Fruit fly (Drosophila melanogaster) whole organism, embryonic: ENCODE results near the gene insv.
A peak's percentile ranks its signal among the peaks of the same experiment; 100 is the strongest.

ENCODE experiments used
- ATbp ChIP-seq: fragments of 200-800 bp; sonication (Bioruptor generic); optimal IDR thresholded peaks from 2 replicates; lab custom pipeline; 2017; ENCODE audit warnings: missing biosample characterization, mild to moderate bottlenecking, missing genetic modification characterization, missing genetic modification reagents
- Atf6 ChIP-seq: fragments of 200-800 bp; sonication (Bioruptor generic); IDR thresholded peaks from 2 replicates; pipeline ENCODE4 v1.3.6; 2022; ENCODE audit warnings: missing biosample characterization, missing genetic modification characterization
- CG11456 ChIP-seq: fragments of 200-800 bp; sonication (Bioruptor generic); IDR thresholded peaks from 3 replicates; pipeline ENCODE4 v1.3.6; 2022; ENCODE audit warnings: missing biosample characterization, missing genetic modification characterization
- CG11723 ChIP-seq: fragments of 200-800 bp; sonication (Bioruptor generic); optimal IDR thresholded peaks from 2 replicates; lab custom pipeline; 2017; ENCODE audit warnings: missing biosample characterization, mild to moderate bottlenecking, missing genetic modification characterization
- CG12219 ChIP-seq: fragments of 200-800 bp; sonication (Bioruptor generic); optimal IDR thresholded peaks from 3 replicates; lab custom pipeline; 2018; ENCODE audit warnings: missing biosample characterization, mild to moderate bottlenecking, missing genetic modification characterization
- CG1233 ChIP-seq: fragments of 200-800 bp; sonication (Bioruptor generic); optimal IDR thresholded peaks from 4 replicates; lab custom pipeline; 2018; ENCODE audit warnings: missing biosample characterization, mild to moderate bottlenecking, missing genetic modification characterization
- CG12942 ChIP-seq: fragments of 200-800 bp; sonication (Bioruptor generic); optimal IDR thresholded peaks from 3 replicates; lab custom pipeline; 2016; ENCODE audit warnings: missing biosample characterization, missing genetic modification characterization
- CG15514 ChIP-seq: fragments of 200-800 bp; sonication (Bioruptor generic); optimal IDR thresholded peaks from 3 replicates; lab custom pipeline; 2017; ENCODE audit warnings: missing biosample characterization, missing genetic modification characterization, mild to moderate bottlenecking, moderate library complexity, missing genetic modification reagents
- CG17328 ChIP-seq: fragments of 200-800 bp; sonication (Bioruptor generic); IDR thresholded peaks from 2 replicates; pipeline ENCODE4 v1.3.6; 2022; ENCODE audit warnings: missing biosample characterization, missing genetic modification characterization
- CG17359 ChIP-seq: fragments of 200-800 bp; sonication (Bioruptor generic); optimal IDR thresholded peaks from 3 replicates; lab custom pipeline; 2018; ENCODE audit warnings: missing biosample characterization, mild to moderate bottlenecking, missing genetic modification characterization, moderate library complexity
- CG18476 ChIP-seq: fragments of 200-800 bp; sonication (Bioruptor generic); optimal IDR thresholded peaks from 2 replicates; lab custom pipeline; 2016; ENCODE audit warnings: missing biosample characterization, mild to moderate bottlenecking, missing genetic modification characterization
- CG2120 ChIP-seq: fragments of 200-800 bp; sonication (Bioruptor generic); optimal IDR thresholded peaks from 3 replicates; lab custom pipeline; 2016; ENCODE audit warnings: missing biosample characterization, missing genetic modification characterization
- CG2678 ChIP-seq: fragments of 200-800 bp; sonication (Bioruptor generic); optimal IDR thresholded peaks from 3 replicates; lab custom pipeline; 2019; ENCODE audit warnings: missing biosample characterization, mild to moderate bottlenecking, missing genetic modification characterization, moderate library complexity
- CG31441 ChIP-seq: fragments of 200-800 bp; sonication (Bioruptor generic); IDR thresholded peaks from 2 replicates; pipeline ENCODE4 v1.3.6; 2022; ENCODE audit warnings: missing biosample characterization, missing genetic modification characterization
- CG32772 ChIP-seq: fragments of 200-800 bp; sonication (Bioruptor generic); IDR thresholded peaks from 2 replicates; pipeline ENCODE4 v1.3.6; 2022; ENCODE audit warnings: missing biosample characterization, missing genetic modification characterization
- CG34422 ChIP-seq: fragments of 200-800 bp; sonication (Bioruptor generic); IDR thresholded peaks from 3 replicates; pipeline ENCODE4 v1.3.6; 2022; ENCODE audit warnings: missing biosample characterization, missing genetic modification characterization
- CG4282 ChIP-seq: fragments of 200-800 bp; sonication (Bioruptor generic); optimal IDR thresholded peaks from 2 replicates; lab custom pipeline; 2016; ENCODE audit warnings: missing biosample characterization, missing genetic modification characterization
- CG6689 ChIP-seq: fragments of 200-800 bp; sonication (Bioruptor generic); IDR thresholded peaks from 2 replicates; pipeline ENCODE4 v1.3.6; 2022; ENCODE audit warnings: missing biosample characterization, missing genetic modification characterization
- CG7357 ChIP-seq: fragments of 200-800 bp; sonication (Bioruptor generic); IDR thresholded peaks from 3 replicates; pipeline ENCODE4 v1.3.6; 2022; ENCODE audit warnings: missing biosample characterization, missing genetic modification characterization
- CG7839 ChIP-seq: fragments of 200-800 bp; sonication (Bioruptor generic); optimal IDR thresholded peaks from 3 replicates; lab custom pipeline; 2018; ENCODE audit warnings: missing biosample characterization, mild to moderate bottlenecking, missing genetic modification characterization, moderate library complexity
- CG8388 ChIP-seq: fragments of 200-800 bp; sonication (Bioruptor generic); optimal IDR thresholded peaks from 2 replicates; lab custom pipeline; 2019; ENCODE audit warnings: missing biosample characterization, mild to moderate bottlenecking, missing genetic modification characterization, moderate library complexity
- CG8924 ChIP-seq: fragments of 200-800 bp; optimal IDR thresholded peaks from 3 replicates; lab custom pipeline; 2019; ENCODE audit warnings: missing biosample characterization, mild to moderate bottlenecking, missing genetic modification characterization, moderate library complexity
- CoRest ChIP-seq: fragments of 200-800 bp; sonication (Bioruptor generic); optimal IDR thresholded peaks from 3 replicates; lab custom pipeline; 2018; ENCODE audit warnings: missing biosample characterization, mild to moderate bottlenecking, missing genetic modification characterization, moderate library complexity
- HLH3B ChIP-seq: fragments of 200-800 bp; sonication (Bioruptor generic); IDR thresholded peaks from 2 replicates; pipeline ENCODE4 v1.3.6; 2022; ENCODE audit warnings: missing biosample characterization, missing genetic modification characterization
- Hmr ChIP-seq: fragments of 200-800 bp; sonication (Bioruptor generic); optimal IDR thresholded peaks from 3 replicates; lab custom pipeline; 2017; ENCODE audit warnings: mild to moderate bottlenecking, missing biosample characterization, missing genetic modification reagents, missing genetic modification characterization
- Myb ChIP-seq: fragments of 200-800 bp; sonication (Bioruptor generic); optimal IDR thresholded peaks from 2 replicates; lab custom pipeline; 2016; ENCODE audit warnings: missing biosample characterization, missing genetic modification characterization
- NK7.1 ChIP-seq: fragments of 200-800 bp; sonication (Bioruptor generic); optimal IDR thresholded peaks from 3 replicates; lab custom pipeline; 2016; ENCODE audit warnings: missing biosample characterization, missing genetic modification characterization
- Pdp1 ChIP-seq, 2 experiments: fragments of 200-800 bp; sonication (Bioruptor generic); optimal IDR thresholded peaks; 3 replicates each; lab custom pipeline; 2016; ENCODE audit warnings: missing biosample characterization in 2 of 2, missing genetic modification characterization in 2 of 2, mild to moderate bottlenecking in 1 of 2, moderate library complexity in 1 of 2
- Ravus ChIP-seq: fragments of 200-800 bp; sonication (Bioruptor generic); IDR thresholded peaks from 2 replicates; pipeline ENCODE4 v1.3.6; 2022; ENCODE audit warnings: missing biosample characterization, missing genetic modification characterization
- TFAM ChIP-seq: fragments of 200-800 bp; sonication (Bioruptor generic); optimal IDR thresholded peaks from 2 replicates; lab custom pipeline; 2017; ENCODE audit warnings: missing biosample characterization, missing genetic modification characterization, inconsistent platforms
- Taf1 ChIP-seq: fragments of 200-800 bp; sonication (Bioruptor generic); IDR thresholded peaks from 2 replicates; pipeline ENCODE4 v1.3.6; 2022; ENCODE audit warnings: missing biosample characterization, missing genetic modification characterization
- Vsx1 ChIP-seq: fragments of 200-800 bp; sonication (Bioruptor generic); optimal IDR thresholded peaks from 2 replicates; lab custom pipeline; 2017; ENCODE audit warnings: missing biosample characterization, mild to moderate bottlenecking, missing genetic modification characterization, missing genetic modification reagents
- abd-A ChIP-seq: fragments of 200-800 bp; sonication (Bioruptor generic); optimal IDR thresholded peaks from 3 replicates; lab custom pipeline; 2019; ENCODE audit warnings: missing biosample characterization, mild to moderate bottlenecking, missing genetic modification characterization, moderate library complexity
- aop ChIP-seq: fragments of 200-800 bp; sonication (Bioruptor generic); IDR thresholded peaks from 2 replicates; pipeline ENCODE4 v1.3.6; 2022; ENCODE audit warnings: missing biosample characterization, missing genetic modification characterization
- caup ChIP-seq: fragments of 200-800 bp; sonication (Bioruptor generic); optimal IDR thresholded peaks from 3 replicates; lab custom pipeline; 2017; ENCODE audit warnings: missing biosample characterization, mild to moderate bottlenecking, missing genetic modification characterization, moderate library complexity; ENCODE audit not compliant: severe bottlenecking
- dmrt99B ChIP-seq: fragments of 200-800 bp; sonication (Bioruptor generic); optimal IDR thresholded peaks from 2 replicates; lab custom pipeline; 2018; ENCODE audit warnings: missing biosample characterization, mild to moderate bottlenecking, missing genetic modification characterization, moderate library complexity
- dysf ChIP-seq: fragments of 200-800 bp; sonication (Bioruptor generic); IDR thresholded peaks from 3 replicates; pipeline ENCODE4 v1.3.6; 2022; ENCODE audit warnings: missing biosample characterization, missing genetic modification characterization
- eve ChIP-seq, 2 experiments: fragments of >200 bp; optimal IDR thresholded peaks; 2 replicates each; lab custom pipeline; 2017; ENCODE audit warnings: missing biosample characterization in 2 of 2, missing genetic modification characterization in 2 of 2
- gem ChIP-seq: fragments of 200-800 bp; sonication (Bioruptor generic); optimal IDR thresholded peaks from 2 replicates; lab custom pipeline; 2019; ENCODE audit warnings: missing biosample characterization, mild to moderate bottlenecking, missing genetic modification characterization, moderate library complexity
- jigr1 ChIP-seq: fragments of 200-800 bp; sonication (Bioruptor generic); IDR thresholded peaks from 3 replicates; pipeline ENCODE4 v1.3.6; 2022; ENCODE audit warnings: missing biosample characterization, missing genetic modification characterization
- lab ChIP-seq: fragments of 200-800 bp; sonication (Bioruptor generic); optimal IDR thresholded peaks from 3 replicates; lab custom pipeline; 2017; ENCODE audit warnings: missing biosample characterization, missing genetic modification characterization, mild to moderate bottlenecking, moderate library complexity, missing genetic modification reagents
- mam ChIP-seq: fragments of 200-800 bp; sonication (Bioruptor generic); optimal IDR thresholded peaks from 3 replicates; lab custom pipeline; 2016; ENCODE audit warnings: missing biosample characterization, missing genetic modification characterization
- prd ChIP-seq, 3 experiments: fragments of >200 bp in 2 of 3; fragments of 200-800 bp in 1 of 3; sonication (Bioruptor generic) in 1 of 3; optimal IDR thresholded peaks in 2 of 3; IDR thresholded peaks in 1 of 3; 2 replicates in 2 of 3; 3 replicates in 1 of 3; pipeline versions ENCODE4 v1.3.6 to Lab custom; 2017 to 2022; ENCODE audit warnings: missing biosample characterization in 1 of 3, missing genetic modification characterization in 1 of 3
- ranshi ChIP-seq: fragments of 200-800 bp; sonication (Bioruptor generic); IDR thresholded peaks from 2 replicates; pipeline ENCODE4 v1.3.6; 2022; ENCODE audit warnings: missing biosample characterization, missing genetic modification characterization
- rib ChIP-seq: fragments of 200-800 bp; sonication (Bioruptor generic); IDR thresholded peaks from 2 replicates; pipeline ENCODE4 v1.3.6; 2022; ENCODE audit warnings: missing biosample characterization, missing genetic modification characterization
- row ChIP-seq: fragments of 200-800 bp; sonication (Bioruptor generic); IDR thresholded peaks from 3 replicates; pipeline ENCODE4 v1.3.6; 2022; ENCODE audit warnings: missing biosample characterization, missing genetic modification characterization
- sens ChIP-seq: fragments of 200-800 bp; sonication (Bioruptor generic); peaks from one replicate; lab custom pipeline; 2016; ENCODE audit warnings: missing biosample characterization, missing genetic modification characterization
- sisA ChIP-seq: fragments of 200-800 bp; sonication (Bioruptor generic); IDR thresholded peaks from 2 replicates; pipeline ENCODE4 v1.3.6; 2022; ENCODE audit warnings: missing biosample characterization, missing genetic modification characterization
- tap ChIP-seq: fragments of 200-800 bp; optimal IDR thresholded peaks from 3 replicates; lab custom pipeline; 2019; ENCODE audit warnings: missing biosample characterization, mild to moderate bottlenecking, missing genetic modification characterization, moderate library complexity
- tin ChIP-seq: fragments of 200-800 bp; sonication (Bioruptor generic); optimal IDR thresholded peaks from 3 replicates; lab custom pipeline; 2016; ENCODE audit warnings: missing biosample characterization, missing genetic modification characterization

The insv gene

DNA sequence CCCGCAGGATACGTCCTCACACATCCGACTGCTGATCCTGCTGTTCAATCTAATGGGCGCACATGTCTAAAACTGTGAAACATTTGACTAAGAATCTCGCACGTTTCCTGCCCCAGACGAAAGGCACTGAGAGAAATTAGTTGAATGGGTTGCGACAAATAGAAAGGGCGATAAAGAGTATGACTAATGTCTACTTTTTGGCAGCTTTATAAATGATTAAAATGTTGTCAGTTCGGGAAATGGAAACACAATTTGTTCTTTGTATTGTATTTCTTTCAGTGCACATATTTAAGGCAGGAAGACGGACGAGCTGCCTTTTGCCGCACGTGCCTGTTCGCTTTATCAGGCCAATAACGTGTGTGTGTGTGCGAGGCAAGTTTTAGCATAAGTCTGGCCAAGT lies 48.7 kb downstream of the insv start (continued):
- peak; percentile 40; the same call in 1 of the 3 replicates for TF ChIP-seq row
- no peak for TF ChIP-seq tap (tag; lab: Kevin White, UChicago)
- peak; percentile 52 for TF ChIP-seq CG2678 (tag; lab: Kevin White, UChicago)
- 0 out of 3 replicates have a peak, but pooled peaks have one; percentile 23 for TF ChIP-seq CG7357 (GFP tag; lab: Robert Waterston, UW)
- 0 out of 3 replicates have a peak, but pooled peaks have one; percentile 46 for TF ChIP-seq dysf (GFP tag; lab: Robert Waterston, UW)
- 0 out of 2 replicates have a peak, but pooled peaks have one; percentile 15 for TF ChIP-seq CG31441 (GFP tag; lab: Robert Waterston, UW)
- TF ChIP-seq CG12219 (GFP tag; lab: Kevin White, UChicago) = no peak
- TF ChIP-seq CG12942 (GFP tag; lab: Kevin White, UChicago) = no peak
- TF ChIP-seq CG11456 (GFP tag; lab: Robert Waterston, UW) = peak; percentile 40; the same call in 1 of the 3 replicates
- peak; percentile 6 for TF ChIP-seq mam (GFP tag; lab: Kevin White, UChicago)
- peak; percentile 59 for TF ChIP-seq lab (GFP tag; lab: Kevin White, UChicago)
- peak; percentile 8 for TF ChIP-seq CoRest (tag; lab: Kevin White, UChicago)
- peak; percentile 52 for TF ChIP-seq CG7839 (tag; lab: Kevin White, UChicago)
- peak; percentile 19 for TF ChIP-seq Hmr (GFP tag; lab: Kevin White, UChicago)
- TF ChIP-seq sens (GFP tag; lab: Kevin White, UChicago) = peak; percentile 82
- no peak for TF ChIP-seq CG34422 (GFP tag; lab: Robert Waterston, UW)
- no peak for TF ChIP-seq CG32772
- TF ChIP-seq CG17359 = no peak
- no peak for TF ChIP-seq jigr1
- TF ChIP-seq CG8924 (tag; lab: Kevin White, UChicago) = peak; percentile 2
- TF ChIP-seq Myb (GFP tag; lab: Kevin White, UChicago) = no peak
- TF ChIP-seq ranshi (GFP tag; lab: Robert Waterston, UW) = 0 out of 2 replicates have a peak, but pooled peaks have one; percentile 14
- no peak for TF ChIP-seq Ravus (GFP tag; lab: Robert Waterston, UW)
- peak; percentile 23 for TF ChIP-seq caup (GFP tag; lab: Kevin White, UChicago)
- TF ChIP-seq Taf1 (GFP tag; lab: Robert Waterston, UW) = no peak
- TF ChIP-seq CG15514 (GFP tag; lab: Kevin White, UChicago) = peak; percentile 17
- TF ChIP-seq TFAM (GFP tag; lab: Kevin White, UChicago) = no peak
- TF ChIP-seq CG8388 = no peak
- no peak for TF ChIP-seq Pdp1 (GFP tag; optimal IDR thresholded peaks at IDR 0.05; lab: Kevin White, UChicago)
- 0 out of 2 replicates have a peak, but pooled peaks have one; percentile 39 for TF ChIP-seq Atf6
- TF ChIP-seq eve (GFP tag; optimal IDR thresholded peaks at IDR 0.05; lab: Kevin White, UChicago) = peak in 1 of 2 experiments; percentile 8
- peak; percentile 44 for TF ChIP-seq CG2120 (GFP tag; lab: Kevin White, UChicago)
- TF ChIP-seq CG18476 (GFP tag; lab: Kevin White, UChicago) = no peak
- no peak for TF ChIP-seq CG4282
- TF ChIP-seq ATbp = peak; percentile 19
- no peak for TF ChIP-seq rib (GFP tag; lab: Robert Waterston, UW)
- no peak for TF ChIP-seq CG11723 (GFP tag; lab: Kevin White, UChicago)
- peak; percentile 10 for TF ChIP-seq tin (GFP tag; lab: Kevin White, UChicago)
- no peak for TF ChIP-seq prd (optimal IDR thresholded peaks at IDR 0.05; lab: Kevin White, UChicago)
- 0 out of 3 replicates have a peak, but pooled peaks have one; percentile 30 for TF ChIP-seq prd (GFP tag; IDR thresholded peaks at IDR 0.05; lab: Robert Waterston, UW)
- peak; percentile 38; the same call in 1 of the 2 replicates for TF ChIP-seq sisA (GFP tag; lab: Robert Waterston, UW)
- peak; percentile 34; the same call in 1 of the 2 replicates for TF ChIP-seq HLH3B (GFP tag; lab: Robert Waterston, UW)
- TF ChIP-seq gem (tag; lab: Kevin White, UChicago) = peak; percentile 42
- no peak for TF ChIP-seq NK7.1 (GFP tag; lab: Kevin White, UChicago)
- no peak for TF ChIP-seq Vsx1 (GFP tag; lab: Kevin White, UChicago)
- TF ChIP-seq abd-A = no peak
- TF ChIP-seq dmrt99B (tag; lab: Kevin White, UChicago) = peak; percentile 67
- 0 out of 2 replicates have a peak, but pooled peaks have one; percentile 18 for TF ChIP-seq CG17328
- peak; percentile 13 for TF ChIP-seq CG1233 (GFP tag; lab: Kevin White, UChicago)
- TF ChIP-seq aop (GFP tag; lab: Robert Waterston, UW) = no peak
- TF ChIP-seq CG6689 (GFP tag; lab: Robert Waterston, UW) = 0 out of 2 replicates have a peak, but pooled peaks have one; percentile 8
